Worm (Caenorhabditis elegans): ENCODE measurements around the gene nhr-274.
"Not testable (repeated sequence)": the region's sequence is repeated elsewhere in the genome, so short reads cannot be mapped to it uniquely, and the experiment has no call there.

nhr-274 gene

DNA sequence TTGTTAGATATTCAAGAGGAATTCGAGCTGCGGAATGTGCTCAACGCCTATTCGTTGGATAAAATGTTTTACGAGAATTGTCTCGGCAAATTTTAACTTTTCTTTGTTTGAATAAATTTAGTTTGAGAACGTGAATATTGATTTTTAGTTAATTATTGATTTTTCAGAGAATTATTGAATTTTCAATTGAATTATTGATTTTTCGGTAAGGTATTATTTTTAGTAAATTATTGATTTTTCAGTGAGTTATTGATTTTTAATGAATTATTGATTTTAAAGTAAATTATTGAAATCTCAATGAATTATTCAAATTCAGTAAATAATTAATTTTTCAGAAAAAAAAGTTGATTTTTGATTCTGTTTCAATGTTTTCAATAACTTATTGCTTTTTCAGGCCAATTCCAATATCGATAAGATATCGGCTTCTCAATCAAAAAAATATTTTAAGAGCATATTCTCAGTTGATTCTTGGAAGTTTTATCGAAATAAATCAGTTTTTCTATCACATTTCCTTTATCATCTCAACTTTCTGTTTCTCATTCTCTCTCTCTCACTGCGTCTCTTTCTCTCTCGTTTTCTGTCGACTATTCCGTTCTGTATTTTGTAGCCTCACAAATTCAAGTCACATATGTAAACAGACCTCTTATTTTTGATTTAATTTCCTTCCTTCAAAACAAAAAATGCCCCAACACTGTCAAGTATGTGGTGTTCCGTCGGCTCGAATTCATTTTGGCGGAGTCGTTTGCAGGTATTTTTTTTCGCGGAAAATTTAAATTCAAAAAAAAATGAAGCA, 25.4 kb downstream of the nhr-274 start, which contains the start of gene nhr-92 (continued):
- TF ChIP-seq lin-35 (GFP tag; optimal IDR thresholded peaks at IDR 0.05): no peak
- no peak for TF ChIP-seq C06A6.2 (GFP tag; conservative IDR thresholded peaks at IDR 0.05)
- TF ChIP-seq F22D6.2 (tag; optimal IDR thresholded peaks at IDR 0.05): no peak
- no peak for TF ChIP-seq C17E4.6 (GFP tag; IDR thresholded peaks at IDR 0.05)
- no peak for TF ChIP-seq him-1 (tag; optimal IDR thresholded peaks at IDR 0.05)
- TF ChIP-seq hlh-26 (GFP tag; conservative IDR thresholded peaks at IDR 0.05): no peak
- TF ChIP-seq attf-5 (GFP tag; optimal IDR thresholded peaks at IDR 0.05): peak; percentile 7
- TF ChIP-seq lsl-1 (GFP tag; optimal IDR thresholded peaks at IDR 0.05): no peak

DNA sequence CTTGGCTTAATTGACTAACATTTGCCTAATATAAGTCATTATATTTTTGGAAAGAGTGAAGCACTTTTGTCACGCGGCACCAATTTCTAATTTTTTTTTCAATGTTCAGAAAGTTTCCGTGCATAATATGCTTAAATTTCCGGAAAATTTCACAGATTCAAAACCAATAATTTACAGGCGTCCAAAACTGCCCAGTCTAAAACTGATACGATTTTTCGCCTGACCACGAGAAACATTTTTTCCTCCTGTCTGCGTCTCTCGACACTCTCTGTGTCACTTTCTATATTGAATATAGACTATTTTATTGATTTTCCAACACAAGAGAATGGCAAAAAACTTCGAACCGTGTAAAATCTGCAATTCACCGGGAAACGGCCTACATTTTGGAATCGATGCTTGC, 31.5 kb downstream of the nhr-274 start, which contains the start of gene nhr-122:
Gene nhr-122, plus strand, starts transcription at position 301 of the 400 bp plus-strand sequence.
- TF ChIP-seq dpl-1 (GFP tag; optimal IDR thresholded peaks at IDR 0.05) (no peak), hmg-20 (GFP tag; IDR thresholded peaks at IDR 0.05) (no peak), B0261.1 (tag; optimal IDR thresholded peaks at IDR 0.05) (no peak), unc-130 (GFP tag; optimal IDR thresholded peaks at IDR 0.05) (no peak), sdz-38 (tag; optimal IDR thresholded peaks at IDR 0.05) (no peak), hmg-1.2 (GFP tag; IDR thresholded peaks at IDR 0.05) (peak; percentile 31; the same call in 1 of the 2 replicates)

DNA sequence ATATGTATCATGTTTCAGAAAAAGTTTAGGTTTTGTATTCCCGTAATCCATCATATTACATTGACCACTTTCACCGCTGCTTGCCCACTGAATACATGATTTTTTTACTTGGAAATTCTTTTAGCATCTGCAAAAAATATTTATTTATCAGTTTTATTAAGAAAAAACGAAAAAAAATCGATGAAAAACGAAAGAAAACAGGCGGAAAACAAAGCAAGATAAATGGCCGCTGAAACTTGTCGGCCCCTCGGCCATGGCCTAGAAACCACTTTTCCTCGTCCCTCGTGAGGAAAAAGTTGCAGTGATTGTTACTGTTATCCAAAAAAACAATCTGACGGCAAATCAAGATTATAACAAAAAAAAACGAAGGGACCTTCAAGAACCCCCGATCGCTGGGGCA, 35.1 kb downstream of the nhr-274 start, which contains the start of gene dsl-3:
Gene dsl-3, plus strand, starts transcription at position 301 of the 400 bp plus-strand sequence.
- not testable (repeated sequence) for TF ChIP-seq mxl-1 (tag; optimal IDR thresholded peaks at IDR 0.05); K12H6.12 (tag; optimal IDR thresholded peaks at IDR 0.05); ceh-40 (GFP tag; IDR thresholded peaks at IDR 0.05)

DNA sequence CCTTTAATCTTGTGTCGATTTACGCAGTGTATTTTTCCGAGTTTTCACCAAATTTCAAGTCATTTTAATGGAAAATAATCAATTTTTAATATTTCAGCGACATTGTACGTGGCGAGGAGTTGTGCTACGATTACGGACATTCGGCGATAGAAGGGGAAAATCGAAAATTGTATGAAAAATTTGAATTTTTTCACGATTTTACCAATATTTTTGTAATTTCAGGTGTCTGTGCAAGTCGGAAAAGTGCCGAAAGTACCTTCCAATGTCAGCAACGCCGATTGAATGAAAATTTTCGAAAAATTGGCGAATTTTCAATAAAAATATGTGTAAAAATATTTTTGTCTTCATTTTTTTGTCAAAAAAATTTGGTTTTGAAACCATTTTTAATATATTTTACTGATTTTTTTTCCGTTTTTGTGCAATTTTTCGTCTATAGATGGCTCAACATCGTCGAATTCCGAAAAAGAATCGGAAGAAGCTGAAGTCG, 39.8 kb downstream of the nhr-274 start, which contains the start of gene Y41D4B.11:
Gene Y41D4B.11, plus strand, starts transcription at position 437 of the 487 bp plus-strand sequence.
- TF ChIP-seq F39B2.1 (GFP tag; IDR thresholded peaks at IDR 0.05) (no peak), F57A8.1 (GFP tag; optimal IDR thresholded peaks at IDR 0.05) (no peak)

DNA sequence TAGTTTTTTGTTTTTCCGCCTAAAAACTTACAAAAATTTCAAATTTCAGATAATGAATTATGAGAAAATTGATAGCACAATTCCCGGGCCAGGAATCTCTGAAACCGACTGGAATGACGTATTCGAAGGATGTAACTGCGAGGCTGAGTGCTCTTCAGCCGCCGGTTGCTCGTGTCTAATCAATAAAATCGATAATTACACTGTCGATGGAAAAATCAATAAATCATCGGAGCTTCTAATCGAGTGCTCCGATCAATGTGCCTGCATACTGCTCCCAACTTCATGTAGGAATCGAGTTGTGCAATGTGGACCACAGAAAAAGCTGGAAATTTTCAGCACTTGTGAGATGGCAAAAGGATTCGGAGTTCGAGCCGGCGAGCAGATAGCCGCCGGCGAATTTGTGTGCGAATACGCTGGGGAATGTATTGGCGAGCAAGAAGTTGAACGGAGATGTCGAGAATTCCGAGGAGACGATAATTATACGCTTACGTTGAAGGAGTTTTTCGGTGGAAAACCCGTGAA, 42.1 kb downstream of the nhr-274 start:
- no peak for TF ChIP-seq repo-1 (tag; optimal IDR thresholded peaks at IDR 0.05)
- no peak for TF ChIP-seq pbrm-1 (GFP tag; IDR thresholded peaks at IDR 0.05)
- TF ChIP-seq Y53G8AR.9 (GFP tag; conservative IDR thresholded peaks at IDR 0.05): no peak
- TF ChIP-seq ztf-6 (GFP tag; IDR thresholded peaks at IDR 0.05): no peak
- TF ChIP-seq cebp-2 (GFP tag; IDR thresholded peaks at IDR 0.05): no peak
- TF ChIP-seq rec-8 (tag; optimal IDR thresholded peaks at IDR 0.05): no peak
- no peak for TF ChIP-seq hmg-20 (GFP tag; IDR thresholded peaks at IDR 0.05)
- no peak for TF ChIP-seq F23B12.7 (tag; optimal IDR thresholded peaks at IDR 0.05; ENCODE audit: insufficient read depth)
- TF ChIP-seq let-526 (GFP tag; IDR thresholded peaks at IDR 0.05): no peak
- TF ChIP-seq ama-1 (optimal IDR thresholded peaks at IDR 0.05): no peak
- no peak for TF ChIP-seq ama-1 (GFP tag; optimal IDR thresholded peaks at IDR 0.05)
- TF ChIP-seq ztf-22 (GFP tag; optimal IDR thresholded peaks at IDR 0.05): no peak
- TF ChIP-seq F39B2.1 (GFP tag; IDR thresholded peaks at IDR 0.05): no peak
- no peak for TF ChIP-seq athp-1 (tag; optimal IDR thresholded peaks at IDR 0.05)
- TF ChIP-seq F55B11.4 (tag; optimal IDR thresholded peaks at IDR 0.05; ENCODE audit: borderline replicate concordance, insufficient read depth): no peak
- no peak for TF ChIP-seq nfya-1 (tag; optimal IDR thresholded peaks at IDR 0.05; ENCODE audit: borderline replicate concordance, insufficient read depth)
- TF ChIP-seq tlf-1 (GFP tag; optimal IDR thresholded peaks at IDR 0.05): no peak
- no peak for TF ChIP-seq B0035.1 (tag; optimal IDR thresholded peaks at IDR 0.05)
